Worm (Caenorhabditis elegans) whole organism, L4 larva: Measurements from ENCODE around the gene idhg-1.

ENCODE experiments used
- D1046.2 ChIP-seq: fragments of 200-800 bp; sonication (Bioruptor generic); IDR thresholded peaks from 2 replicates; pipeline ENCODE4 v1.3.6; 2022; ENCODE audit warnings: missing genetic modification characterization, missing compliant biosample characterization
- F10B5.3 ChIP-seq: sonication (generic microtip); optimal IDR thresholded peaks from 2 replicates; lab custom pipeline; 2016; ENCODE audit warnings: mild to moderate bottlenecking, missing genetic modification characterization, missing compliant biosample characterization
- F44E2.7 ChIP-seq: fragments of 200-800 bp; sonication (Bioruptor generic); IDR thresholded peaks from 2 replicates; pipeline ENCODE4 v2.1.2; 2022; ENCODE audit warnings: missing genetic modification characterization, missing compliant biosample characterization
- T20F7.1 ChIP-seq: fragments of 200-800 bp; sonication (Bioruptor generic); optimal IDR thresholded peaks from 2 replicates; lab custom pipeline; 2018; ENCODE audit warnings: mild to moderate bottlenecking, missing genetic modification characterization, missing compliant biosample characterization
- ZK337.2 ChIP-seq: fragments of 200-800 bp; sonication (Bioruptor generic); IDR thresholded peaks from 2 replicates; pipeline ENCODE4 v1.3.6; 2022; ENCODE audit warnings: missing genetic modification reagents, missing genetic modification characterization, missing compliant biosample characterization
- aha-1 ChIP-seq: fragments of 150-350 bp; peaks from one replicate; lab custom pipeline; 2014; ENCODE audit warnings: missing biosample characterization, missing genetic modification characterization
- arid-1 ChIP-seq: fragments of 200-800 bp; sonication (Bioruptor generic); conservative IDR thresholded peaks from 2 replicates; pipeline ENCODE4 v1.3.6; 2022; ENCODE audit warnings: missing genetic modification reagents, missing genetic modification characterization, missing compliant biosample characterization
- ceh-20 ChIP-seq: fragments of 200-800 bp; sonication (Bioruptor generic); IDR thresholded peaks from 2 replicates; pipeline ENCODE4 v1.3.6; 2022; ENCODE audit warnings: missing genetic modification reagents, missing genetic modification characterization, missing compliant biosample characterization
- ceh-32 ChIP-seq: sonication (generic microtip); optimal IDR thresholded peaks from 2 replicates; lab custom pipeline; 2016; ENCODE audit warnings: mild to moderate bottlenecking, missing genetic modification characterization, missing compliant biosample characterization; ENCODE audit not compliant: poor library complexity
- daf-12 ChIP-seq: fragments of 150-350 bp; optimal IDR thresholded peaks from 2 replicates; lab custom pipeline; 2014; ENCODE audit warnings: missing biosample characterization, missing genetic modification reagents, missing genetic modification characterization
- daf-16 ChIP-seq, 3 experiments: sonication (generic microtip); optimal IDR thresholded peaks; 2 replicates each; lab custom pipeline; 2016 to 2017; ENCODE audit warnings: missing genetic modification characterization in 3 of 3, missing genetic modification reagents in 3 of 3, mild to moderate bottlenecking in 2 of 3, missing compliant biosample characterization in 2 of 3, missing biosample characterization in 1 of 3, moderate library complexity in 1 of 3
- daf-19 ChIP-seq: fragments of 200-800 bp; sonication (Bioruptor generic); conservative IDR thresholded peaks from 2 replicates; pipeline ENCODE4 v1.3.6; 2022; ENCODE audit warnings: missing genetic modification characterization, missing compliant biosample characterization
- fkh-10 ChIP-seq: fragments of 150-350 bp; optimal IDR thresholded peaks from 2 replicates; lab custom pipeline; 2014; ENCODE audit warnings: missing biosample characterization, missing genetic modification reagents, missing genetic modification characterization
- hlh-11 ChIP-seq: fragments of 200-800 bp; sonication (Bioruptor generic); optimal IDR thresholded peaks from 2 replicates; lab custom pipeline; 2018; ENCODE audit warnings: mild to moderate bottlenecking, missing genetic modification characterization, missing compliant biosample characterization
- hlh-30 ChIP-seq: sonication (generic microtip); optimal IDR thresholded peaks from 2 replicates; lab custom pipeline; 2017; ENCODE audit warnings: antibody characterized with exemption, mild to moderate bottlenecking, missing genetic modification characterization, missing compliant biosample characterization; ENCODE audit not compliant: insufficient read depth
- lsy-2 ChIP-seq, 2 experiments: fragments of 150-350 bp in 1 of 2; sonication (generic microtip) in 1 of 2; optimal IDR thresholded peaks; 2 replicates each; lab custom pipeline; 2014 to 2017; ENCODE audit warnings: missing biosample characterization in 2 of 2, missing genetic modification characterization in 2 of 2
- mdt-29 ChIP-seq: fragments of 200-800 bp; sonication (Bioruptor generic); IDR thresholded peaks from 2 replicates; pipeline ENCODE4 v1.3.6; 2022; ENCODE audit warnings: missing genetic modification reagents, missing genetic modification characterization, missing compliant biosample characterization
- mep-1 ChIP-seq: fragments of 150-350 bp; sonication (generic microtip); optimal IDR thresholded peaks from 3 replicates; lab custom pipeline; 2014; ENCODE audit warnings: missing biosample characterization, missing genetic modification characterization
- mes-2 ChIP-seq: sonication (generic microtip); optimal IDR thresholded peaks from 2 replicates; lab custom pipeline; 2016; ENCODE audit warnings: missing genotype, mild to moderate bottlenecking, missing genetic modification characterization, missing compliant biosample characterization; ENCODE audit not compliant: poor library complexity, severe bottlenecking
- mxl-3 ChIP-seq: fragments of 200-800 bp; sonication (Bioruptor generic); optimal IDR thresholded peaks from 2 replicates; lab custom pipeline; 2018; ENCODE audit warnings: mild to moderate bottlenecking, missing genetic modification characterization, missing compliant biosample characterization
- nhr-11 ChIP-seq: fragments of 150-350 bp; optimal IDR thresholded peaks from 2 replicates; lab custom pipeline; 2014; ENCODE audit warnings: missing biosample characterization, missing genetic modification characterization
- nhr-111 ChIP-seq: fragments of 200-800 bp; sonication (Bioruptor generic); optimal IDR thresholded peaks from 2 replicates; lab custom pipeline; 2018; ENCODE audit warnings: mild to moderate bottlenecking, missing genetic modification characterization, missing compliant biosample characterization
- nhr-237 ChIP-seq: sonication (generic microtip); optimal IDR thresholded peaks from 2 replicates; lab custom pipeline; 2017; ENCODE audit warnings: missing biosample characterization, missing genetic modification characterization
- nhr-28 ChIP-seq: fragments of 150-350 bp; optimal IDR thresholded peaks from 2 replicates; lab custom pipeline; 2014; ENCODE audit warnings: missing biosample characterization, missing genetic modification characterization
- nhr-76 ChIP-seq: fragments of 150-350 bp; optimal IDR thresholded peaks from 2 replicates; lab custom pipeline; 2014; ENCODE audit warnings: missing biosample characterization, missing genetic modification characterization
- nhr-77 ChIP-seq: fragments of 150-350 bp; optimal IDR thresholded peaks from 2 replicates; lab custom pipeline; 2014; ENCODE audit warnings: missing biosample characterization, missing genetic modification characterization
- pha-4 ChIP-seq, 2 experiments: fragments of 150-350 bp in 1 of 2; fragments of 200-800 bp in 1 of 2; sonication (Bioruptor generic) in 1 of 2; IDR thresholded peaks in 1 of 2; optimal IDR thresholded peaks in 1 of 2; 2 replicates each; pipeline versions ENCODE4 v1.3.6 to Lab custom; 2014 to 2022; ENCODE audit warnings: missing genetic modification characterization in 2 of 2, missing genetic modification reagents in 2 of 2, missing biosample characterization in 1 of 2, missing compliant biosample characterization in 1 of 2
- php-3 ChIP-seq: fragments of 200-800 bp; sonication (Bioruptor generic); IDR thresholded peaks from 2 replicates; pipeline ENCODE4 v1.3.6; 2022; ENCODE audit warnings: missing genetic modification reagents, missing genetic modification characterization, missing compliant biosample characterization
- pqm-1 ChIP-seq: sonication (generic microtip); optimal IDR thresholded peaks from 2 replicates; lab custom pipeline; 2017; ENCODE audit warnings: missing biosample characterization, missing genetic modification characterization
- rbr-2 ChIP-seq: sonication (generic microtip); optimal IDR thresholded peaks from 2 replicates; lab custom pipeline; 2016; ENCODE audit warnings: missing genotype, missing genetic modification characterization, missing compliant biosample characterization
- set-16 ChIP-seq: fragments of 200-800 bp; sonication (Bioruptor generic); IDR thresholded peaks from 2 replicates; pipeline ENCODE4 v1.3.6; 2022; ENCODE audit warnings: missing genetic modification reagents, missing genetic modification characterization, missing compliant biosample characterization
- snpc-1.2 ChIP-seq: fragments of 200-800 bp; sonication (Bioruptor generic); IDR thresholded peaks from 2 replicates; pipeline ENCODE4 v1.3.6; 2022; ENCODE audit warnings: missing genetic modification reagents, missing genetic modification characterization, missing compliant biosample characterization
- spr-3 ChIP-seq: fragments of 200-800 bp; sonication (Bioruptor generic); optimal IDR thresholded peaks from 2 replicates; lab custom pipeline; 2018; ENCODE audit warnings: mild to moderate bottlenecking, missing genetic modification characterization, missing compliant biosample characterization
- unc-130 ChIP-seq: sonication (generic microtip); optimal IDR thresholded peaks from 2 replicates; lab custom pipeline; 2016; ENCODE audit warnings: missing genetic modification reagents, missing genetic modification characterization, missing compliant biosample characterization
- unc-62 ChIP-seq, 3 experiments: fragments of 150-350 bp in 1 of 3; sonication (generic microtip); optimal IDR thresholded peaks in 2 of 3; peaks in 1 of 3; 1 replicate in 1 of 3; 2 replicates in 2 of 3; lab custom pipeline; 2014 to 2017; ENCODE audit warnings: missing biosample characterization in 3 of 3, missing genetic modification characterization in 3 of 3, missing genetic modification reagents in 3 of 3, missing genotype in 1 of 3
- ztf-7 ChIP-seq: fragments of 150-350 bp; optimal IDR thresholded peaks from 2 replicates; lab custom pipeline; 2014; ENCODE audit warnings: missing biosample characterization, missing genetic modification characterization

Gene idhg-1

DNA sequence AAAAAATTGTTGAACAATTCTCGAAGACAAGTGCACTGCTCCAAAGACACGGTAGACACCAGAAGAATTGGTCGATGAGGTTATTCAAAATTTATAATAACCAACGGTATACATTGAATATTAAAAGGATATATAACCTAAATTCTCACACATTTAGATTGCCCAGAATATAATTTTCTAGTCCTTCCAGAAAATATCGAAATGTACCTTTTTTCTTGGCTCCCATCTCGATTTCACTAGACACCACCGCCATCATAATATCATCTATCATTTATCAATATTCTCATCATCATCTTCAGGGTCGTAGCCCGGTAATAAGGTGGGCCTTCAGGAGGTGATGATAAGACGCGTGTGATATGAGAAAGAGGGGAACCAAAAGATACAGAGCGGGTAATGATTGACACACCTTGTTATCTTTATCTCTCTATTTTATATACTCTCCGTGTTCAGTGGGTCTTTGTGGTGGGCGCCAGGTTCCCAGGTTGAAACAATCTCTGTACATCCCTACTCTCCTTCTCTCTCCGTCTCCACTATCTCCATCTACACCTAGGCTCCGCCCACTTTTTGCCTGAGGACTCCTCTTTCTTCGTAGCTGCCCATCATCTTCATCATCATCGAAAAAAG lies 31.7 kb downstream of the idhg-1 start, which contains the start of gene mab-21:
Gene mab-21, plus strand, starts transcription at position 615 of the 624 bp plus-strand sequence.
- TF ChIP-seq mxl-3 (GFP tag; lab: Kevin White, UChicago) (peak; percentile 32), nhr-28 (tag; lab: Kevin White, UChicago) (peak; percentile 57), nhr-11 (peak; percentile 5), unc-130 (GFP tag; lab: Kevin White, UChicago) (no peak), daf-16 (GFP tag; optimal IDR thresholded peaks at IDR 0.05; lab: Kevin White, UChicago) (peak in 1 of 2 experiments; percentile 9), daf-16 (tag; optimal IDR thresholded peaks at IDR 0.05; lab: Kevin White, UChicago) (no peak), hlh-11 (tag; lab: Kevin White, UChicago) (peak; percentile 44), D1046.2 (GFP tag; lab: Robert Waterston, UW) (no peak), unc-62 (GFP tag; optimal IDR thresholded peaks at IDR 0.05 in 1 of 2; lab: Kevin White, UChicago) (peak in 1 of 2 experiments; percentile 92), unc-62 (tag; optimal IDR thresholded peaks at IDR 0.05; lab: Kevin White, UChicago) (no peak), aha-1 (peak; percentile 73), lsy-2 (tag; optimal IDR thresholded peaks at IDR 0.05; lab: Kevin White, UChicago) (peak in 1 of 2 experiments; percentile 13)

DNA sequence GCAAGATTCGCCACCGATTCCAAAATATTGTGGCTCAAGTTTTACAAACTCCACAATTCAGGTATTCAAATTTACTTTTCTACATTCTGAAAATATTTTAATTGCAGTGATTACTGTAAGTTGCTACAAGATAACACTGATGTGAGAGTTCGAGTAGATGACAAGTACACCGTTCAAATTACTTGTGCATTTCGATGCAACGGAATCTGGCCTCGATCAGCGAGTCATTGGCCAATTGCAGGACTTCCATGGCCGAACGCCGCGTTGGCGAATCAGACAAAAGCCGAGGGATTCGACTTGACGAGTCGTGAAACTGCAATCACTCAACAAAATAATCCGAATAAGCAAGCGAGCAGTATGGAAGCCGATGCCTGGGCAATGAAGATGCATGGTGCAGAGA lies 32.7 kb downstream of the idhg-1 start:
- TF ChIP-seq unc-130 (GFP tag; lab: Kevin White, UChicago), result no peak
- no peak for TF ChIP-seq mep-1 (tag; lab: Kevin White, UChicago)
- TF ChIP-seq arid-1 (GFP tag; lab: Robert Waterston, UW), result no peak
- TF ChIP-seq mdt-29 (GFP tag; lab: Robert Waterston, UW), result no peak
- peak in 1 of 2 experiments; percentile 95 for TF ChIP-seq unc-62 (GFP tag; optimal IDR thresholded peaks at IDR 0.05 in 1 of 2; lab: Kevin White, UChicago)
- no peak for TF ChIP-seq unc-62 (tag; optimal IDR thresholded peaks at IDR 0.05; lab: Kevin White, UChicago)
- TF ChIP-seq aha-1, result peak; percentile 74

DNA sequence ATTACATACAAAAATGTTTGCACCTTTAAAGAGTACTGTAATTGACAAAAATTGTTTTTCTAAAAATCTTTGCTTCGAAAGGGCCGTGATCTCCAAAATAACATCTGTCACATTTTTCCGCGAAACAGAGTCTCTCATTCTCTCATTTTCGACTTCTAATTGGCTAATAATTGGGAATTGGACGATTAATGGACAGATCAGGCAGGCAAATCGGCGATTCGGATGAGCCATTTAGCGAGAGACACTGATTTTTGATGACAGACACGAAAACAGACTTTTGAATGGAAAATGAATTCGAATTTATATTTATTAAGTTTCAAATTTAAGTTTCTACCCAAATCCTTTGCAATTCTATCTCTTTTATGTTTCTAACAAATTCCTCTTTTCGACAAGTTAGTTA lies 35.2 kb downstream of the idhg-1 start:
- no peak for TF ChIP-seq daf-19 (GFP tag; lab: Robert Waterston, UW)
- no peak for TF ChIP-seq nhr-77 (tag; lab: Kevin White, UChicago)
- no peak for TF ChIP-seq pha-4 (GFP tag; IDR thresholded peaks at IDR 0.05; lab: Robert Waterston, UW)
- TF ChIP-seq pha-4 (tag; optimal IDR thresholded peaks at IDR 0.05; lab: Kevin White, UChicago), result no peak
- no peak for TF ChIP-seq ztf-7 (tag; lab: Kevin White, UChicago)
- no peak for TF ChIP-seq nhr-237 (tag; lab: Kevin White, UChicago)
- TF ChIP-seq T20F7.1 (GFP tag; lab: Kevin White, UChicago), result no peak
- no peak for TF ChIP-seq F44E2.7 (GFP tag; lab: Robert Waterston, UW)
- no peak for TF ChIP-seq snpc-1.2 (GFP tag; lab: Robert Waterston, UW)
- TF ChIP-seq ceh-32, result no peak
- TF ChIP-seq ceh-20, result no peak
- TF ChIP-seq nhr-111, result no peak
- TF ChIP-seq nhr-76 (tag; lab: Kevin White, UChicago), result no peak
- TF ChIP-seq ZK337.2 (GFP tag; lab: Robert Waterston, UW), result no peak
- TF ChIP-seq F10B5.3 (tag; lab: Kevin White, UChicago), result no peak
- TF ChIP-seq daf-12 (tag; lab: Kevin White, UChicago), result no peak
- TF ChIP-seq set-16 (GFP tag; lab: Robert Waterston, UW), result no peak
- no peak for TF ChIP-seq php-3

DNA sequence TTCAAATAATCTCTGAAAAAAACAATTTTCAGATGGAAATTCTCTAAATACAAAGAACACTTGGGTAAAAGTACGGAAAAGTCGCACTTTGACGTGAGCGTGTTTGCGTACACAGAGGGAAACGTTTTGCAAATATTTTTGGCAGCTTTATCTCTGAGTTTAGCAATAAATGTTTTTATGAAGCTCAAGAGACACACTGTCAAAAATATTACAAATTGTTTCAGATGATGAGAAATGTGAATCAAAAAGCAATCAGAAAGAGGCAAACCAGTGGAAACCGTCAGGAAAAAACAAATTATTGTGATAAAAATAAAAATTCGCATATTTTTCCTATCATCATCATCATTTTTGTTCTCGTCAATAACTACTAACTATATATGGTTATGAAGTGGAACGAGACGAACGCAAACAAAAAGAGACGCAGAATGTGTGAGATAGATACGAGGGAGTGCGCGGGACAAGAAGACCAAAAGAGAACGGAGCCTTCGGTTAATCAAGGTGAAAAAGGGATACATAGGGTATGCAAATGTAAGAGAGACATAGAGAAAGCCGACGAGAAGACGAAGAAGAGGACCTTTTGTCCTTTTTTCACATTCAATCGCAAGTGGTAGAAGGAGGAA lies 43.8 kb downstream of the idhg-1 start, which contains the start of gene sel-2:
Gene sel-2, minus strand, starts transcription at position 51 of the 620 bp plus-strand sequence.
- no peak for TF ChIP-seq spr-3 (GFP tag; lab: Kevin White, UChicago)
- peak; percentile 11 for TF ChIP-seq hlh-30 (tag; lab: Kevin White, UChicago)
- TF ChIP-seq pqm-1 (tag; lab: Kevin White, UChicago), result no peak
- peak; percentile 8 for TF ChIP-seq mes-2
- peak in 1 of 2 experiments; percentile 34 for TF ChIP-seq lsy-2 (tag; optimal IDR thresholded peaks at IDR 0.05; lab: Kevin White, UChicago)
- TF ChIP-seq mep-1 (tag; lab: Kevin White, UChicago), result peak; percentile 25
- TF ChIP-seq fkh-10 (GFP tag; lab: Kevin White, UChicago), result peak; percentile 78
- TF ChIP-seq unc-62 (GFP tag; optimal IDR thresholded peaks at IDR 0.05 in 1 of 2; lab: Kevin White, UChicago), result peak in 1 of 2 experiments; percentile 34
- TF ChIP-seq unc-62 (tag; optimal IDR thresholded peaks at IDR 0.05; lab: Kevin White, UChicago), result no peak
- TF ChIP-seq rbr-2 (tag; lab: Kevin White, UChicago), result peak; percentile 31
- TF ChIP-seq nhr-28 (tag; lab: Kevin White, UChicago), result peak; percentile 34
- no peak for TF ChIP-seq daf-16 (GFP tag; optimal IDR thresholded peaks at IDR 0.05; lab: Kevin White, UChicago)
- TF ChIP-seq daf-16 (tag; optimal IDR thresholded peaks at IDR 0.05; lab: Kevin White, UChicago), result peak; percentile 60
